Fruit fly (Drosophila melanogaster) whole organism, prepupa: Measurements from ENCODE around the gene CG43133.

Experiments used
- CG10631 ChIP-seq: fragments of 200-800 bp; sonication (Bioruptor generic); optimal IDR thresholded peaks from 2 replicates; lab custom pipeline; 2016; ENCODE audit warnings: missing biosample characterization, missing genetic modification characterization
- CG11902 ChIP-seq: fragments of 200-800 bp; sonication (Bioruptor generic); optimal IDR thresholded peaks from 3 replicates; lab custom pipeline; 2016; ENCODE audit warnings: missing biosample characterization, missing genetic modification characterization
- CG15336 ChIP-seq: fragments of 200-800 bp; sonication (Bioruptor generic); IDR thresholded peaks from 2 replicates; pipeline ENCODE4 v1.3.6; 2022; ENCODE audit warnings: missing biosample characterization, missing genetic modification characterization
- CG1621 ChIP-seq: fragments of 200-800 bp; sonication (Bioruptor generic); optimal IDR thresholded peaks from 3 replicates; lab custom pipeline; 2018; ENCODE audit warnings: missing biosample characterization, mild to moderate bottlenecking, missing genetic modification characterization
- CG3032 ChIP-seq: fragments of 200-800 bp; optimal IDR thresholded peaks from 2 replicates; lab custom pipeline; 2019; ENCODE audit warnings: missing biosample characterization, mild to moderate bottlenecking, missing genetic modification characterization, moderate library complexity
- CG32006 ChIP-seq: fragments of 200-800 bp; sonication (Bioruptor generic); optimal IDR thresholded peaks from 3 replicates; lab custom pipeline; 2017; ENCODE audit warnings: missing biosample characterization, mild to moderate bottlenecking, missing genetic modification characterization
- CG6163 ChIP-seq: fragments of 200-800 bp; sonication (Bioruptor generic); IDR thresholded peaks from 3 replicates; pipeline ENCODE4 v1.3.6; 2022; ENCODE audit warnings: missing biosample characterization, missing genetic modification characterization
- CG6276 ChIP-seq: fragments of 200-800 bp; sonication (Bioruptor generic); optimal IDR thresholded peaks from 2 replicates; lab custom pipeline; 2017; ENCODE audit warnings: missing biosample characterization, mild to moderate bottlenecking, missing genetic modification characterization
- CG6792 ChIP-seq: fragments of 200-800 bp; sonication (Bioruptor generic); optimal IDR thresholded peaks from 3 replicates; lab custom pipeline; 2016; ENCODE audit warnings: missing biosample characterization, missing genetic modification characterization
- CG6808 ChIP-seq: fragments of 200-800 bp; sonication (Bioruptor generic); optimal IDR thresholded peaks from 3 replicates; lab custom pipeline; 2017; ENCODE audit warnings: missing biosample characterization, missing genetic modification characterization, mild to moderate bottlenecking, moderate library complexity, missing genetic modification reagents
- CG8119 ChIP-seq: fragments of 200-800 bp; sonication (Bioruptor generic); IDR thresholded peaks from 3 replicates; pipeline ENCODE4 v1.3.6; 2022; ENCODE audit warnings: missing biosample characterization, missing genetic modification characterization
- CG8319 ChIP-seq: fragments of 200-800 bp; sonication (Bioruptor generic); optimal IDR thresholded peaks from 3 replicates; lab custom pipeline; 2016; ENCODE audit warnings: missing biosample characterization, missing genetic modification characterization
- CG9139 ChIP-seq: fragments of 200-800 bp; sonication (Bioruptor generic); optimal IDR thresholded peaks from 3 replicates; lab custom pipeline; 2017; ENCODE audit warnings: missing biosample characterization, mild to moderate bottlenecking, missing genetic modification characterization
- Eip75B ChIP-seq: fragments of 200-800 bp; sonication (Bioruptor generic); optimal IDR thresholded peaks from 3 replicates; lab custom pipeline; 2016; ENCODE audit warnings: missing biosample characterization, missing genetic modification characterization
- Eip93F ChIP-seq: fragments of 200-800 bp; sonication (Bioruptor generic); optimal IDR thresholded peaks from 2 replicates; lab custom pipeline; 2016; ENCODE audit warnings: missing biosample characterization, mild to moderate bottlenecking, missing genetic modification characterization
- Ets21C ChIP-seq: fragments of 200-800 bp; sonication (Bioruptor generic); optimal IDR thresholded peaks from 3 replicates; lab custom pipeline; 2016; ENCODE audit warnings: missing biosample characterization, missing genetic modification characterization
- Hr39 ChIP-seq: fragments of 200-800 bp; sonication (Bioruptor generic); optimal IDR thresholded peaks from 2 replicates; lab custom pipeline; 2016; ENCODE audit warnings: missing biosample characterization, missing genetic modification characterization
- Hr4 ChIP-seq: fragments of 200-800 bp; sonication (Bioruptor generic); optimal IDR thresholded peaks from 3 replicates; lab custom pipeline; 2016; ENCODE audit warnings: missing biosample characterization, missing genetic modification characterization
- Met ChIP-seq: fragments of 200-800 bp; sonication (Bioruptor generic); optimal IDR thresholded peaks from 3 replicates; lab custom pipeline; 2016; ENCODE audit warnings: missing biosample characterization, missing genetic modification characterization
- OdsH ChIP-seq: fragments of 200-800 bp; sonication (Bioruptor generic); optimal IDR thresholded peaks from 3 replicates; lab custom pipeline; 2016; ENCODE audit warnings: missing biosample characterization, missing genetic modification characterization
- Smox ChIP-seq: fragments of 200-800 bp; sonication (Bioruptor generic); optimal IDR thresholded peaks from 3 replicates; lab custom pipeline; 2016; ENCODE audit warnings: missing biosample characterization, missing genetic modification characterization
- Sox102F ChIP-seq: fragments of 200-800 bp; sonication (Bioruptor generic); optimal IDR thresholded peaks from 2 replicates; lab custom pipeline; 2016; ENCODE audit warnings: missing biosample characterization, mild to moderate bottlenecking, missing genetic modification characterization
- Sox14 ChIP-seq: fragments of 200-800 bp; sonication (Bioruptor generic); optimal IDR thresholded peaks from 3 replicates; lab custom pipeline; 2016; ENCODE audit warnings: missing biosample characterization, missing genetic modification characterization
- acj6 ChIP-seq: fragments of 200-800 bp; sonication (Bioruptor generic); optimal IDR thresholded peaks from 3 replicates; lab custom pipeline; 2016; ENCODE audit warnings: missing biosample characterization, missing genetic modification characterization
- cyc ChIP-seq: fragments of 200-800 bp; sonication (Bioruptor generic); optimal IDR thresholded peaks from 3 replicates; lab custom pipeline; 2016; ENCODE audit warnings: missing biosample characterization, missing genetic modification characterization
- dsx ChIP-seq: fragments of 200-800 bp; optimal IDR thresholded peaks from 3 replicates; lab custom pipeline; 2019; ENCODE audit warnings: missing biosample characterization, mild to moderate bottlenecking, missing genetic modification characterization, moderate library complexity; ENCODE audit not compliant: poor library complexity, severe bottlenecking
- eg ChIP-seq: fragments of 200-800 bp; sonication (Bioruptor generic); IDR thresholded peaks from 3 replicates; pipeline ENCODE4 v1.3.6; 2022; ENCODE audit warnings: missing biosample characterization, missing genetic modification characterization
- esn ChIP-seq: fragments of 200-800 bp; sonication (Bioruptor generic); optimal IDR thresholded peaks from 2 replicates; lab custom pipeline; 2016; ENCODE audit warnings: missing biosample characterization, mild to moderate bottlenecking, missing genetic modification characterization, moderate library complexity
- fkh ChIP-seq: fragments of 200-800 bp; sonication (Bioruptor generic); optimal IDR thresholded peaks from 3 replicates; lab custom pipeline; 2017; ENCODE audit warnings: missing biosample characterization, mild to moderate bottlenecking, missing genetic modification characterization, moderate library complexity
- lz ChIP-seq: fragments of 200-800 bp; sonication (Bioruptor generic); optimal IDR thresholded peaks from 3 replicates; lab custom pipeline; 2016; ENCODE audit warnings: missing biosample characterization, missing genetic modification characterization
- net ChIP-seq: fragments of 200-800 bp; sonication (Bioruptor generic); optimal IDR thresholded peaks from 3 replicates; lab custom pipeline; 2016; ENCODE audit warnings: missing biosample characterization, missing genetic modification characterization
- pdm3 ChIP-seq: fragments of 200-800 bp; sonication (Bioruptor generic); optimal IDR thresholded peaks from 3 replicates; lab custom pipeline; 2016; ENCODE audit warnings: missing biosample characterization, missing genetic modification characterization
- svp ChIP-seq: fragments of 200-800 bp; sonication (Bioruptor generic); peaks from one replicate; lab custom pipeline; 2016; ENCODE audit warnings: missing biosample characterization, missing genetic modification characterization
- topi ChIP-seq: fragments of 200-800 bp; sonication (Bioruptor generic); optimal IDR thresholded peaks from 3 replicates; lab custom pipeline; 2016; ENCODE audit warnings: missing biosample characterization, missing genetic modification characterization

CG43133 gene

dm6 chrX:18136059-18136458, 6.1 kb upstream of the CG43133 start (continued):
- peak; percentile 25 for TF ChIP-seq acj6
- no peak for TF ChIP-seq CG3032 (tag; lab: Kevin White, UChicago)
- no peak for TF ChIP-seq fkh (GFP tag; lab: Kevin White, UChicago)
- peak; percentile 61 for TF ChIP-seq Hr39 (GFP tag; lab: Kevin White, UChicago)
- peak; percentile 5 for TF ChIP-seq CG8319 (GFP tag; lab: Kevin White, UChicago)
- TF ChIP-seq Sox102F (GFP tag; lab: Kevin White, UChicago), result peak; percentile 17
- peak; percentile 26 for TF ChIP-seq CG6792 (GFP tag; lab: Kevin White, UChicago)
- peak; percentile 46 for TF ChIP-seq cyc (GFP tag; lab: Kevin White, UChicago)
- TF ChIP-seq Eip93F (GFP tag; lab: Kevin White, UChicago), result no peak
- no peak for TF ChIP-seq net (GFP tag; lab: Kevin White, UChicago)

DNA sequence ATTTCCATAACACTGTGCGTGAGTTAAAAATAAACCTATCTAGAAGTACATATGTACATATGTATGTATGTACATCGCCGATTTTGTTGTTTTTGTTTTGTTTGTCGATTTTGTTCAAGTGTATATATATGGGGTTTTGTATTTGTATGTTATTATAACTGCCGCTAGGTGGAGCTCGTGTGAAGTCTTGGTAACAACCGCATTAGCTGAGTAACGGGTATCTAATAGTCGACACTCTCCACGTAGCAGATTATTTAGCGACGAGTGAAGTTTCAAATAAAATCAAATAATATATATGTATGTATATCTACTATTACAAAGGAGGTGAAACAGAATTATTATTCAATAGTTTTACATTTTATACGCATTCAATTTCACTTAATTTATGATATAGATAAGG, 681 bp downstream of the CG43133 start:
- TF ChIP-seq Eip75B (GFP tag; lab: Kevin White, UChicago) (no peak), CG8119 (no peak), OdsH (GFP tag; lab: Kevin White, UChicago) (no peak), Smox (GFP tag; lab: Kevin White, UChicago) (no peak), Sox14 (GFP tag; lab: Kevin White, UChicago) (no peak), CG1621 (tag; lab: Kevin White, UChicago) (no peak), pdm3 (no peak), topi (GFP tag; lab: Kevin White, UChicago) (no peak)

DNA sequence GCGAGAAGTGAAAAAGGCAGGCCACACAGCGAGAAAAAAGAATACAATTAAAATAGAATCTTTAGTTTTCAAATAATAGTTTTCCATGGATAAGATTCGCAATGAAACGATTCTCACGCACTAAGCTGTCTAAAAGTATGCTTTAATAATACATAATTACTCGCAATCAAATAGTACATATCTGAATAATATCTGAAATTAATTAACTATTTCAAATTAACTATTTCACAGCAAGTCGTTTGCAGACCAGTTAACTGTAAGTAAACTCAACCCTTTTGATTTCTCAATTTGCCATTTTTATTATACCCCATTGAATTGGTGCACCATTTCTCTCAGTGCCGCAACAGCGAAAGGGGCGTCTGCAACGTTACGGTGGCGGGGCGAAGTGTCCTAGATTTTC, 4.5 kb downstream of the CG43133 start:
- no peak for TF ChIP-seq Met (GFP tag; lab: Kevin White, UChicago)
- 0 out of 3 replicates have a peak, but pooled peaks have one; percentile 13 for TF ChIP-seq CG8119
- TF ChIP-seq CG32006 (GFP tag; lab: Kevin White, UChicago), result no peak
- no peak for TF ChIP-seq Sox14 (GFP tag; lab: Kevin White, UChicago)

- TF ChIP-seq eg (GFP tag; lab: Robert Waterston, UW) (no peak), CG6276 (GFP tag; lab: Kevin White, UChicago) (no peak), Eip93F (GFP tag; lab: Kevin White, UChicago) (no peak), CG8319 (GFP tag; lab: Kevin White, UChicago) (no peak), net (GFP tag; lab: Kevin White, UChicago) (no peak), CG10631 (GFP tag; lab: Kevin White, UChicago) (no peak)
- TF ChIP-seq, all 60 proteins: peak for 0
These were observed 11.5 kb downstream of the CG43133 start for dm6 chrX:18118519-18118918.

dm6 chrX:18116811-18117383, 13.1 kb downstream of the CG43133 start, which contains the start of gene wupA:
TSS of gene wupA (minus strand) at chrX:18116922.
- no peak for TF ChIP-seq CG6276 (GFP tag; lab: Kevin White, UChicago)
- no peak for TF ChIP-seq cyc (GFP tag; lab: Kevin White, UChicago)
- TF ChIP-seq CG6163 (GFP tag; lab: Robert Waterston, UW), result no peak
- no peak for TF ChIP-seq CG10631 (GFP tag; lab: Kevin White, UChicago)
- TF ChIP-seq dsx (GFP tag; lab: Kevin White, UChicago), result no peak
- TF ChIP-seq lz (GFP tag; lab: Kevin White, UChicago), result no peak
- no peak for TF ChIP-seq CG32006 (GFP tag; lab: Kevin White, UChicago)
- no peak for TF ChIP-seq CG9139 (GFP tag; lab: Kevin White, UChicago)
- TF ChIP-seq Hr4 (GFP tag; lab: Kevin White, UChicago), result no peak

- no peak for TF ChIP-seq Hr4 (GFP tag; lab: Kevin White, UChicago)
- no peak for TF ChIP-seq Sox102F (GFP tag; lab: Kevin White, UChicago)
- TF ChIP-seq svp, result no peak
- no peak for TF ChIP-seq CG6163 (GFP tag; lab: Robert Waterston, UW)
- TF ChIP-seq CG10631 (GFP tag; lab: Kevin White, UChicago), result no peak
- TF ChIP-seq Eip75B (GFP tag; lab: Kevin White, UChicago), result no peak
- TF ChIP-seq Met (GFP tag; lab: Kevin White, UChicago), result no peak
- no peak for TF ChIP-seq CG15336
- no peak for TF ChIP-seq esn (GFP tag; lab: Kevin White, UChicago)
- TF ChIP-seq pdm3, result no peak
- no peak for TF ChIP-seq CG11902 (GFP tag; lab: Kevin White, UChicago)
- TF ChIP-seq Sox14 (GFP tag; lab: Kevin White, UChicago), result no peak
- TF ChIP-seq CG6808 (GFP tag; lab: Kevin White, UChicago), result no peak
- no peak for TF ChIP-seq CG3032 (tag; lab: Kevin White, UChicago)
- no peak for TF ChIP-seq cyc (GFP tag; lab: Kevin White, UChicago)
- TF ChIP-seq Ets21C (GFP tag; lab: Kevin White, UChicago), result no peak
These were observed 15.2 kb downstream of the CG43133 start for dm6 chrX:18114770-18115169.
